Fruit fly (Drosophila melanogaster) S2 (cell line): Measurements from ENCODE around the gene CG3347.

Source experiments
- CG8478 ChIP-seq: fragments of >200 bp; optimal IDR thresholded peaks from 2 replicates; lab custom pipeline; 2018
- CTCF ChIP-seq, 2 experiments: fragments of >200 bp; optimal IDR thresholded peaks; 2 replicates each; lab custom pipeline; 2018

dm6 chr2L:3269137-3269536 is at the start of gene CG3347:
- no peak for TF ChIP-seq CTCF (optimal IDR thresholded peaks at IDR 0.05; lab: Kevin White, UChicago)
- no peak for TF ChIP-seq CG8478
